Fruit fly (Drosophila melanogaster): ENCODE results near the gene msb1l.

The msb1l gene

dm6 chr2L:19570806-19571254, 6.7 kb upstream of the msb1l start (continued):
- TF ChIP-seq CG3919 (GFP tag; optimal IDR thresholded peaks at IDR 0.05): peak; percentile 35
- no peak for TF ChIP-seq CG1621 (tag; optimal IDR thresholded peaks at IDR 0.05)
- TF ChIP-seq Ets96B (tag; optimal IDR thresholded peaks at IDR 0.05): no peak
- TF ChIP-seq Eip75B (GFP tag; optimal IDR thresholded peaks at IDR 0.05): no peak
- no peak for TF ChIP-seq Blimp-1 (GFP tag; optimal IDR thresholded peaks at IDR 0.05)
- TF ChIP-seq pdm3 (GFP tag; optimal IDR thresholded peaks at IDR 0.05): peak; percentile 54
- no peak for TF ChIP-seq fd59A (GFP tag; optimal IDR thresholded peaks at IDR 0.05)
- TF ChIP-seq fd85E (GFP tag; optimal IDR thresholded peaks at IDR 0.05): no peak
- TF ChIP-seq Sox15 (GFP tag; optimal IDR thresholded peaks at IDR 0.05): no peak
- TF ChIP-seq CG8319 (GFP tag; optimal IDR thresholded peaks at IDR 0.05): no peak
- no peak for TF ChIP-seq CG6792 (GFP tag; optimal IDR thresholded peaks at IDR 0.05)
- TF ChIP-seq lz (GFP tag; optimal IDR thresholded peaks at IDR 0.05): peak; percentile 49
- TF ChIP-seq esn (GFP tag; optimal IDR thresholded peaks at IDR 0.05): peak; percentile 51
- peak; percentile 90 for TF ChIP-seq svp (GFP tag)
- no peak for TF ChIP-seq dsx (GFP tag; optimal IDR thresholded peaks at IDR 0.05; ENCODE audit: poor library complexity, severe bottlenecking)
- TF ChIP-seq Eip78C (GFP tag): peak; percentile 83
- no peak for TF ChIP-seq Sox14 (GFP tag; optimal IDR thresholded peaks at IDR 0.05)
- TF ChIP-seq salr (GFP tag; optimal IDR thresholded peaks at IDR 0.05): no peak
- TF ChIP-seq CG10631 (GFP tag; optimal IDR thresholded peaks at IDR 0.05): peak; percentile 33
- peak; percentile 31 for TF ChIP-seq CG31627 (GFP tag; optimal IDR thresholded peaks at IDR 0.05)
- TF ChIP-seq cyc (GFP tag; optimal IDR thresholded peaks at IDR 0.05): peak; percentile 27
- peak; percentile 37 for TF ChIP-seq achi (GFP tag; optimal IDR thresholded peaks at IDR 0.05)
- peak; percentile 44 for TF ChIP-seq Hr39 (GFP tag; optimal IDR thresholded peaks at IDR 0.05)
- TF ChIP-seq CG6276 (GFP tag; optimal IDR thresholded peaks at IDR 0.05): no peak
- TF ChIP-seq Sox102F (GFP tag; optimal IDR thresholded peaks at IDR 0.05): peak; percentile 22
- peak; percentile 59; the same call in 1 of the 3 replicates for TF ChIP-seq eg (GFP tag; IDR thresholded peaks at IDR 0.05)
- peak; percentile 22 for TF ChIP-seq dac (GFP tag; optimal IDR thresholded peaks at IDR 0.05)

- TF ChIP-seq lz (GFP tag; optimal IDR thresholded peaks at IDR 0.05) (no peak), esn (GFP tag; optimal IDR thresholded peaks at IDR 0.05) (peak; percentile 2), Blimp-1 (GFP tag; optimal IDR thresholded peaks at IDR 0.05) (no peak), fd59A (GFP tag; optimal IDR thresholded peaks at IDR 0.05) (no peak), spab (GFP tag; optimal IDR thresholded peaks at IDR 0.05) (no peak), CG11902 (GFP tag; optimal IDR thresholded peaks at IDR 0.05) (no peak), OdsH (GFP tag; optimal IDR thresholded peaks at IDR 0.05) (no peak), dsx (GFP tag; optimal IDR thresholded peaks at IDR 0.05; ENCODE audit: poor library complexity, severe bottlenecking) (peak; percentile 25), Hr38 (GFP tag; optimal IDR thresholded peaks at IDR 0.05) (no peak), CG6163 (GFP tag; IDR thresholded peaks at IDR 0.05) (peak; percentile 27; the same call in 1 of the 3 replicates), achi (GFP tag; optimal IDR thresholded peaks at IDR 0.05) (no peak), salr (GFP tag; optimal IDR thresholded peaks at IDR 0.05) (peak in 1 of 2 experiments; percentile 24), dac (GFP tag; optimal IDR thresholded peaks at IDR 0.05) (no peak), CG11762 (GFP tag; optimal IDR thresholded peaks at IDR 0.05; ENCODE audit: insufficient read depth) (no peak), CG10631 (GFP tag; optimal IDR thresholded peaks at IDR 0.05) (no peak), CG6792 (GFP tag; optimal IDR thresholded peaks at IDR 0.05) (no peak), Ets96B (tag; optimal IDR thresholded peaks at IDR 0.05) (no peak), Lpt (GFP tag; optimal IDR thresholded peaks at IDR 0.05) (peak; percentile 70), net (GFP tag; optimal IDR thresholded peaks at IDR 0.05) (no peak), CG4318 (GFP tag; optimal IDR thresholded peaks at IDR 0.05) (no peak), Smox (GFP tag; optimal IDR thresholded peaks at IDR 0.05) (no peak), CG32006 (GFP tag; optimal IDR thresholded peaks at IDR 0.05) (no peak), CG15336 (GFP tag; IDR thresholded peaks at IDR 0.05) (peak; percentile 9; the same call in 1 of the 2 replicates), pdm3 (GFP tag; optimal IDR thresholded peaks at IDR 0.05) (no peak), vri (GFP tag; optimal IDR thresholded peaks at IDR 0.05) (peak; percentile 32), CG11294 (GFP tag; IDR thresholded peaks at IDR 0.05) (no peak), CG8119 (GFP tag; IDR thresholded peaks at IDR 0.05) (no peak), eg (GFP tag; IDR thresholded peaks at IDR 0.05) (no peak), svp (GFP tag) (peak; percentile 84), Eip78C (GFP tag) (no peak), topi (GFP tag; optimal IDR thresholded peaks at IDR 0.05) (no peak), CG8319 (GFP tag; optimal IDR thresholded peaks at IDR 0.05) (no peak), cyc (GFP tag; optimal IDR thresholded peaks at IDR 0.05) (no peak), Sox14 (GFP tag; optimal IDR thresholded peaks at IDR 0.05) (peak; percentile 55), Ets21C (GFP tag; optimal IDR thresholded peaks at IDR 0.05) (no peak), Sox102F (GFP tag; optimal IDR thresholded peaks at IDR 0.05) (no peak), ss (GFP tag; optimal IDR thresholded peaks at IDR 0.05) (peak in 1 of 2 experiments; percentile 39)
Observed at dm6 chr2L:19571574-19572495, 5.7 kb upstream of the msb1l start.

All from whole organism, prepupa.